Fruit fly (Drosophila melanogaster) whole organism, embryonic: ENCODE data around the gene CG7275.

Experiments used
- Abd-B ChIP-seq: fragments of 200-800 bp; sonication (Bioruptor generic); optimal IDR thresholded peaks from 2 replicates; lab custom pipeline; 2018; ENCODE audit warnings: missing biosample characterization, mild to moderate bottlenecking, missing genetic modification characterization, moderate library complexity
- CG10366 ChIP-seq: fragments of 200-800 bp; sonication (Bioruptor generic); IDR thresholded peaks from 2 replicates; pipeline ENCODE4 v1.3.6; 2022; ENCODE audit warnings: missing biosample characterization, missing genetic modification characterization
- CG10543 ChIP-seq: fragments of 200-800 bp; sonication (Bioruptor generic); optimal IDR thresholded peaks from 3 replicates; lab custom pipeline; 2017; ENCODE audit warnings: missing biosample characterization, mild to moderate bottlenecking, missing genetic modification characterization, moderate library complexity
- CG1529 ChIP-seq: fragments of 200-800 bp; sonication (Bioruptor generic); optimal IDR thresholded peaks from 3 replicates; lab custom pipeline; 2018; ENCODE audit warnings: missing biosample characterization, missing genetic modification characterization
- CG1647 ChIP-seq: fragments of 200-800 bp; sonication (Bioruptor generic); optimal IDR thresholded peaks from 3 replicates; lab custom pipeline; 2016; ENCODE audit warnings: missing biosample characterization, missing genetic modification characterization
- CG31365 ChIP-seq: fragments of 200-800 bp; sonication (Bioruptor generic); optimal IDR thresholded peaks from 2 replicates; lab custom pipeline; 2018; ENCODE audit warnings: missing biosample characterization, mild to moderate bottlenecking, missing genetic modification characterization
- CG9437 ChIP-seq: fragments of 200-800 bp; sonication (Bioruptor generic); optimal IDR thresholded peaks from 2 replicates; lab custom pipeline; 2018; ENCODE audit warnings: missing biosample characterization, mild to moderate bottlenecking, missing genetic modification characterization
- Dref ChIP-seq: fragments of 200-800 bp; sonication (Bioruptor generic); IDR thresholded peaks from 2 replicates; pipeline ENCODE4 v1.3.6; 2022; ENCODE audit warnings: missing biosample characterization, missing genetic modification characterization
- Fer1 ChIP-seq: fragments of 200-800 bp; sonication (Bioruptor generic); optimal IDR thresholded peaks from 2 replicates; lab custom pipeline; 2017; ENCODE audit warnings: missing biosample characterization, mild to moderate bottlenecking, missing genetic modification characterization
- Hr39 ChIP-seq: fragments of >200 bp; optimal IDR thresholded peaks from 2 replicates; lab custom pipeline; 2017
- Neu2 ChIP-seq: fragments of 200-800 bp; sonication (Bioruptor generic); optimal IDR thresholded peaks from 3 replicates; lab custom pipeline; 2016; ENCODE audit warnings: missing biosample characterization, missing genetic modification characterization, borderline replicate concordance
- ab ChIP-seq: fragments of 200-800 bp; sonication (Bioruptor generic); optimal IDR thresholded peaks from 2 replicates; lab custom pipeline; 2016; ENCODE audit warnings: missing biosample characterization, missing genetic modification characterization
- hth ChIP-seq: fragments of >200 bp; optimal IDR thresholded peaks from 2 replicates; lab custom pipeline; 2017; ENCODE audit warnings: inconsistent platforms

DNA sequence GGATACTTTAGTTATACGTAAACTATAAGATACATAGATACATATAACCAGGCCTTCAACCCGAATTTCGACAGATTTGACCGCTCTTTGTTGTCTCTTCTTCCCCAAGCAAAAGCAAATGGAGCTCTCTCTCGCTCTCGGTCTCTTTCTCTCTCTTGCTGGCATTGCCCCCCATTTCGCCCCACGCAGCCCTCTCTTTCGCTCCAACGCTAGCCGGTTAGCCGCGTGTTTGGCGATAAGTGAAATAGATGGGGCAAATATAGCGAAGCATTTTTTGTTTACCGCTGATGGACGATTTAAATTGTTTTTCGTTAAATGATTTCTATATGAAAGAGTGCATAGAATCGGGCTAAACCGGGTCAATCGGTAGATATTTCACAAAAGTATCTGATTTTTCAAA, 15.6 kb downstream of the CG7275 start:
- TF ChIP-seq ab (no peak), Fer1 (peak; percentile 12), CG1647 (GFP tag; lab: Kevin White, UChicago) (no peak), CG31365 (no peak), hth (no peak), Dref (GFP tag; lab: Robert Waterston, UW) (no peak), CG9437 (GFP tag; lab: Kevin White, UChicago) (peak; percentile 32), CG1529 (GFP tag; lab: Kevin White, UChicago) (no peak), Neu2 (GFP tag; lab: Kevin White, UChicago) (no peak), Abd-B (GFP tag; lab: Kevin White, UChicago) (no peak), CG10543 (GFP tag; lab: Kevin White, UChicago) (no peak), CG10366 (no peak), Hr39 (lab: Kevin White, UChicago) (no peak)
